Fruit fly (Drosophila melanogaster) whole organism, embryonic: ENCODE data around the gene CG14427.
A peak's percentile ranks its signal among the peaks of the same experiment; 100 is the strongest.

Experiments
- Atf3 ChIP-seq: fragments of 200-800 bp; sonication (Bioruptor generic); optimal IDR thresholded peaks from 3 replicates; lab custom pipeline; 2016; ENCODE audit warnings: missing biosample characterization, missing genetic modification characterization
- B-H1 ChIP-seq: fragments of 200-800 bp; sonication (Bioruptor generic); IDR thresholded peaks from 3 replicates; pipeline ENCODE4 v1.3.6; 2022; ENCODE audit warnings: missing biosample characterization, missing genetic modification characterization
- Bdp1 ChIP-seq: fragments of 200-800 bp; sonication (Bioruptor generic); optimal IDR thresholded peaks from 3 replicates; lab custom pipeline; 2016; ENCODE audit warnings: missing biosample characterization, missing genetic modification characterization
- CG12942 ChIP-seq: fragments of 200-800 bp; sonication (Bioruptor generic); optimal IDR thresholded peaks from 3 replicates; lab custom pipeline; 2016; ENCODE audit warnings: missing biosample characterization, missing genetic modification characterization
- CG13123 ChIP-seq: fragments of 200-800 bp; sonication (Bioruptor generic); optimal IDR thresholded peaks from 2 replicates; lab custom pipeline; 2016; ENCODE audit warnings: missing biosample characterization, missing genetic modification characterization
- CG14050 ChIP-seq: fragments of 200-800 bp; sonication (Bioruptor generic); IDR thresholded peaks from 3 replicates; pipeline ENCODE4 v1.3.6; 2022; ENCODE audit warnings: missing biosample characterization, missing genetic modification characterization
- CG15073 ChIP-seq: fragments of 200-800 bp; sonication (Bioruptor generic); optimal IDR thresholded peaks from 2 replicates; lab custom pipeline; 2016; ENCODE audit warnings: missing biosample characterization, missing genetic modification characterization
- CG15514 ChIP-seq: fragments of 200-800 bp; sonication (Bioruptor generic); optimal IDR thresholded peaks from 3 replicates; lab custom pipeline; 2017; ENCODE audit warnings: missing biosample characterization, missing genetic modification characterization, mild to moderate bottlenecking, moderate library complexity, missing genetic modification reagents
- CG30431 ChIP-seq: fragments of 200-800 bp; sonication (Bioruptor generic); optimal IDR thresholded peaks from 2 replicates; lab custom pipeline; 2017; ENCODE audit warnings: missing biosample characterization, missing genetic modification characterization
- CG33557 ChIP-seq: fragments of 200-800 bp; sonication (Bioruptor generic); optimal IDR thresholded peaks from 2 replicates; lab custom pipeline; 2019; ENCODE audit warnings: missing biosample characterization, mild to moderate bottlenecking, missing genetic modification characterization, moderate library complexity
- CG34376 ChIP-seq: fragments of 200-800 bp; sonication (Bioruptor generic); optimal IDR thresholded peaks from 2 replicates; lab custom pipeline; 2018; ENCODE audit warnings: missing biosample characterization, mild to moderate bottlenecking, missing genetic modification characterization
- CG4360 ChIP-seq: fragments of 200-800 bp; sonication (Bioruptor generic); IDR thresholded peaks from 2 replicates; pipeline ENCODE4 v1.3.6; 2022; ENCODE audit warnings: missing biosample characterization, missing genetic modification characterization
- CG5245 ChIP-seq: fragments of 200-800 bp; sonication (Bioruptor generic); optimal IDR thresholded peaks from 3 replicates; lab custom pipeline; 2016; ENCODE audit warnings: missing biosample characterization, missing genetic modification characterization
- CG6272 ChIP-seq: fragments of 200-800 bp; sonication (Bioruptor generic); IDR thresholded peaks from 2 replicates; pipeline ENCODE4 v1.3.6; 2022; ENCODE audit warnings: missing biosample characterization, missing genetic modification characterization
- CG6683 ChIP-seq: fragments of 200-800 bp; sonication (Bioruptor generic); optimal IDR thresholded peaks from 2 replicates; lab custom pipeline; 2017; ENCODE audit warnings: missing biosample characterization, mild to moderate bottlenecking, missing genetic modification characterization, missing genetic modification reagents
- CG6765 ChIP-seq: fragments of 200-800 bp; sonication (Bioruptor generic); optimal IDR thresholded peaks from 3 replicates; lab custom pipeline; 2017; ENCODE audit warnings: missing biosample characterization, mild to moderate bottlenecking, missing genetic modification characterization
- CG6854 ChIP-seq: fragments of 200-800 bp; sonication (Bioruptor generic); optimal IDR thresholded peaks from 3 replicates; lab custom pipeline; 2017; ENCODE audit warnings: missing biosample characterization, mild to moderate bottlenecking, missing genetic modification characterization
- CG9932 ChIP-seq: fragments of 200-800 bp; sonication (Bioruptor generic); IDR thresholded peaks from 2 replicates; pipeline ENCODE4 v1.3.6; 2022; ENCODE audit warnings: missing biosample characterization, missing genetic modification characterization
- CTCF ChIP-seq: fragments of 200-800 bp; sonication (Bioruptor generic); optimal IDR thresholded peaks from 2 replicates; lab custom pipeline; 2017; ENCODE audit warnings: missing biosample characterization, mild to moderate bottlenecking, missing genetic modification characterization, moderate library complexity
- D19B ChIP-seq: fragments of 200-800 bp; sonication (Bioruptor generic); optimal IDR thresholded peaks from 2 replicates; lab custom pipeline; 2017; ENCODE audit warnings: missing biosample characterization, mild to moderate bottlenecking, missing genetic modification characterization
- HLH4C ChIP-seq: fragments of 200-800 bp; sonication (Bioruptor generic); IDR thresholded peaks from 3 replicates; pipeline ENCODE4 v1.3.6; 2022; ENCODE audit warnings: missing biosample characterization, missing genetic modification characterization; ENCODE audit not compliant: partially characterized antibody
- Lpt ChIP-seq: fragments of >200 bp; optimal IDR thresholded peaks from 2 replicates; lab custom pipeline; 2018; ENCODE audit warnings: missing biosample characterization, missing genetic modification characterization
- NC2α ChIP-seq: fragments of 200-800 bp; sonication (Bioruptor generic); optimal IDR thresholded peaks from 2 replicates; lab custom pipeline; 2016; ENCODE audit warnings: missing biosample characterization, missing genetic modification characterization
- NK7.1 ChIP-seq: fragments of 200-800 bp; sonication (Bioruptor generic); optimal IDR thresholded peaks from 3 replicates; lab custom pipeline; 2016; ENCODE audit warnings: missing biosample characterization, missing genetic modification characterization
- Neu2 ChIP-seq: fragments of 200-800 bp; sonication (Bioruptor generic); optimal IDR thresholded peaks from 3 replicates; lab custom pipeline; 2016; ENCODE audit warnings: missing biosample characterization, missing genetic modification characterization, borderline replicate concordance
- Nf-YA ChIP-seq: fragments of 200-800 bp; sonication (Bioruptor generic); IDR thresholded peaks from 2 replicates; pipeline ENCODE4 v1.3.6; 2022; ENCODE audit warnings: missing biosample characterization, missing genetic modification characterization
- NfI ChIP-seq: fragments of 200-800 bp; sonication (Bioruptor generic); optimal IDR thresholded peaks from 3 replicates; lab custom pipeline; 2018; ENCODE audit warnings: missing biosample characterization, mild to moderate bottlenecking, missing genetic modification characterization, moderate library complexity
- Pdp1 ChIP-seq, 2 experiments: fragments of 200-800 bp; sonication (Bioruptor generic); optimal IDR thresholded peaks; 3 replicates each; lab custom pipeline; 2016; ENCODE audit warnings: missing biosample characterization in 2 of 2, missing genetic modification characterization in 2 of 2, mild to moderate bottlenecking in 1 of 2, moderate library complexity in 1 of 2
- Side ChIP-seq: fragments of 200-800 bp; sonication (Bioruptor generic); optimal IDR thresholded peaks from 2 replicates; lab custom pipeline; 2016; ENCODE audit warnings: missing biosample characterization, missing genetic modification characterization
- Sox100B ChIP-seq: fragments of 200-800 bp; sonication (Bioruptor generic); optimal IDR thresholded peaks from 3 replicates; lab custom pipeline; 2018; ENCODE audit warnings: missing biosample characterization, mild to moderate bottlenecking, missing genetic modification characterization
- Sry-δ ChIP-seq: fragments of 200-800 bp; sonication (Bioruptor generic); optimal IDR thresholded peaks from 2 replicates; lab custom pipeline; 2016; ENCODE audit warnings: missing biosample characterization, missing genetic modification characterization
- Ssrp ChIP-seq: fragments of 200-800 bp; sonication (Bioruptor generic); optimal IDR thresholded peaks from 2 replicates; lab custom pipeline; 2018; ENCODE audit warnings: missing biosample characterization, mild to moderate bottlenecking, missing genetic modification characterization, moderate library complexity
- Vsx1 ChIP-seq: fragments of 200-800 bp; sonication (Bioruptor generic); optimal IDR thresholded peaks from 2 replicates; lab custom pipeline; 2017; ENCODE audit warnings: missing biosample characterization, mild to moderate bottlenecking, missing genetic modification characterization, missing genetic modification reagents
- aop ChIP-seq: fragments of 200-800 bp; sonication (Bioruptor generic); IDR thresholded peaks from 2 replicates; pipeline ENCODE4 v1.3.6; 2022; ENCODE audit warnings: missing biosample characterization, missing genetic modification characterization
- ap ChIP-seq: fragments of 200-800 bp; sonication (Bioruptor generic); IDR thresholded peaks from 2 replicates; pipeline ENCODE4 v1.3.6; 2022; ENCODE audit warnings: missing biosample characterization, missing genetic modification characterization
- az2 ChIP-seq: fragments of 200-800 bp; sonication (Bioruptor generic); optimal IDR thresholded peaks from 3 replicates; lab custom pipeline; 2016; ENCODE audit warnings: missing biosample characterization, missing genetic modification characterization
- bcd ChIP-seq: fragments of 200-800 bp; sonication (Bioruptor generic); optimal IDR thresholded peaks from 2 replicates; lab custom pipeline; 2017; ENCODE audit warnings: missing biosample characterization, mild to moderate bottlenecking, missing genetic modification characterization
- btn ChIP-seq: fragments of 200-800 bp; sonication (Bioruptor generic); optimal IDR thresholded peaks from 2 replicates; lab custom pipeline; 2016; ENCODE audit warnings: missing biosample characterization, missing genetic modification characterization
- chn ChIP-seq: fragments of 200-800 bp; sonication (Bioruptor generic); optimal IDR thresholded peaks from 2 replicates; lab custom pipeline; 2016; ENCODE audit warnings: missing biosample characterization, missing genetic modification characterization
- croc ChIP-seq: fragments of 200-800 bp; sonication (Bioruptor generic); conservative IDR thresholded peaks from 3 replicates; pipeline ENCODE4 v1.3.6; 2022; ENCODE audit warnings: missing biosample characterization, missing genetic modification characterization
- exex ChIP-seq: fragments of 200-800 bp; sonication (Bioruptor generic); optimal IDR thresholded peaks from 4 replicates; lab custom pipeline; 2018; ENCODE audit warnings: missing biosample characterization, mild to moderate bottlenecking, missing genetic modification characterization, moderate library complexity
- eyg ChIP-seq: fragments of 200-800 bp; sonication (Bioruptor generic); optimal IDR thresholded peaks from 3 replicates; lab custom pipeline; 2016; ENCODE audit warnings: missing biosample characterization, missing genetic modification characterization
- fd64A ChIP-seq: fragments of 200-800 bp; sonication (Bioruptor generic); optimal IDR thresholded peaks from 3 replicates; lab custom pipeline; 2018; ENCODE audit warnings: missing biosample characterization, mild to moderate bottlenecking, missing genetic modification characterization
- ftz-f1 ChIP-seq: fragments of 200-800 bp; sonication (Bioruptor generic); optimal IDR thresholded peaks from 2 replicates; lab custom pipeline; 2016; ENCODE audit warnings: missing biosample characterization, missing genetic modification characterization
- gfzf ChIP-seq: fragments of 200-800 bp; sonication (Bioruptor generic); optimal IDR thresholded peaks from 2 replicates; lab custom pipeline; 2016; ENCODE audit warnings: missing biosample characterization, mild to moderate bottlenecking, missing genetic modification characterization, moderate library complexity
- inv ChIP-seq: fragments of 200-800 bp; sonication (Bioruptor generic); IDR thresholded peaks from 2 replicates; pipeline ENCODE4 v1.3.6; 2022; ENCODE audit warnings: missing biosample characterization, missing genetic modification characterization; ENCODE audit not compliant: partially characterized antibody
- lola ChIP-seq, 3 experiments: fragments of >200 bp in 2 of 3; fragments of 200-800 bp in 1 of 3; sonication (Bioruptor generic) in 1 of 3; optimal IDR thresholded peaks; 2 replicates each; lab custom pipeline; 2017 to 2019; ENCODE audit warnings: missing biosample characterization in 3 of 3, missing genetic modification characterization in 3 of 3, mild to moderate bottlenecking in 1 of 3, moderate library complexity in 1 of 3
- phol ChIP-seq: fragments of 200-800 bp; sonication (Bioruptor generic); optimal IDR thresholded peaks from 3 replicates; lab custom pipeline; 2018; ENCODE audit warnings: missing biosample characterization, mild to moderate bottlenecking, missing genetic modification characterization, moderate library complexity
- psq ChIP-seq: fragments of 200-800 bp; sonication (Bioruptor generic); optimal IDR thresholded peaks from 2 replicates; lab custom pipeline; 2017; ENCODE audit warnings: missing biosample characterization, missing genetic modification characterization
- sd ChIP-seq: fragments of 200-800 bp; sonication (Bioruptor generic); optimal IDR thresholded peaks from 3 replicates; lab custom pipeline; 2018; ENCODE audit warnings: missing biosample characterization, mild to moderate bottlenecking, missing genetic modification characterization, moderate library complexity
- stc ChIP-seq: fragments of 200-800 bp; sonication (Bioruptor generic); IDR thresholded peaks from 2 replicates; pipeline ENCODE4 v1.3.6; 2022; ENCODE audit warnings: missing biosample characterization, missing genetic modification characterization
- sug ChIP-seq: fragments of 200-800 bp; optimal IDR thresholded peaks from 2 replicates; lab custom pipeline; 2019; ENCODE audit warnings: missing biosample characterization, mild to moderate bottlenecking, missing genetic modification characterization, moderate library complexity

CG14427 gene

DNA sequence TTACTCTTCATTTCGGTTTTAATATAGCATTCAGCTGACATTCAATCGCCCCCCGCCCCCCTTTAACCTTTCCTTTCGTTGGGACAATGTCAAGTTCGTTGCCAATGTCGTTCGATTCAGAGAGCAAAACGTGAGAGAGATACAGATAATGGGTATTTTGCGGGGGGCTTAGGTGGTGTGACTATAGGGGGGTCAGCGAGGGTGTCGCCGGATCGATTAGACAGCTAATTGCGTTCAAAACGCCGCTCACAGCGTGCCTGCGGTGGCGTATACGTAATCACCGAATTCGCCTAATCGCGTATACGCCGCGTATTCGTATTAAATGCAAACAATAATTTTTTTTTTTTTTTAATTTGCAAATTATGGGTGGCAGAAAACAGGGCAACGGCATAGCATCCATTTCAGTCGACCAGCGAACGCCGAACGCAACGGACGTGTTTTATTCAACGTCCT, 28.6 kb downstream of the CG14427 start, which contains the start of gene CG4607 (continued):
- TF ChIP-seq Nf-YA (GFP tag; lab: Robert Waterston, UW) (no peak), CG6765 (GFP tag; lab: Kevin White, UChicago) (no peak), az2 (GFP tag; lab: Kevin White, UChicago) (no peak), CG12942 (GFP tag; lab: Kevin White, UChicago) (no peak), CG14050 (GFP tag; lab: Robert Waterston, UW) (no peak), sug (tag; lab: Kevin White, UChicago) (peak; percentile 94), Pdp1 (GFP tag; optimal IDR thresholded peaks at IDR 0.05; lab: Kevin White, UChicago) (peak in 1 of 2 experiments; percentile 36), CG4360 (GFP tag; lab: Robert Waterston, UW) (no peak), Ssrp (tag; lab: Kevin White, UChicago) (no peak), CG6854 (GFP tag; lab: Kevin White, UChicago) (no peak), Atf3 (GFP tag; lab: Kevin White, UChicago) (no peak), CTCF (no peak), croc (GFP tag; lab: Robert Waterston, UW) (no peak), HLH4C (GFP tag; lab: Robert Waterston, UW) (no peak), CG6683 (no peak), CG6272 (GFP tag; lab: Robert Waterston, UW) (no peak), CG13123 (GFP tag; lab: Kevin White, UChicago) (no peak), Side (GFP tag; lab: Kevin White, UChicago) (no peak), inv (GFP tag; lab: Robert Waterston, UW) (no peak), btn (GFP tag; lab: Kevin White, UChicago) (no peak), NC2α (GFP tag; lab: Kevin White, UChicago) (no peak), eyg (GFP tag; lab: Kevin White, UChicago) (no peak), B-H1 (GFP tag; lab: Robert Waterston, UW) (no peak), Bdp1 (GFP tag; lab: Kevin White, UChicago) (no peak), stc (GFP tag; lab: Robert Waterston, UW) (no peak), D19B (GFP tag; lab: Kevin White, UChicago) (peak; percentile 4), psq (GFP tag; lab: Kevin White, UChicago) (no peak), sd (tag; lab: Kevin White, UChicago) (no peak), Lpt (GFP tag; lab: Kevin White, UChicago) (no peak), phol (no peak), chn (no peak), CG15514 (no peak), Vsx1 (GFP tag; lab: Kevin White, UChicago) (no peak), Neu2 (GFP tag; lab: Kevin White, UChicago) (no peak), NfI (GFP tag; lab: Kevin White, UChicago) (no peak), CG15073 (no peak), exex (peak; percentile 44), gfzf (GFP tag; lab: Kevin White, UChicago) (no peak), CG5245 (GFP tag; lab: Kevin White, UChicago) (no peak), ftz-f1 (peak; percentile 68), CG33557 (GFP tag; lab: Kevin White, UChicago) (no peak), CG30431 (no peak), Sox100B (GFP tag; lab: Kevin White, UChicago) (no peak), ap (GFP tag; lab: Robert Waterston, UW) (no peak), bcd (no peak), aop (GFP tag; lab: Robert Waterston, UW) (no peak), CG9932 (GFP tag; lab: Robert Waterston, UW) (0 out of 2 replicates have a peak, but pooled peaks have one; percentile 33), Sry-δ (GFP tag; lab: Kevin White, UChicago) (no peak), lola (GFP tag; optimal IDR thresholded peaks at IDR 0.05; lab: Kevin White, UChicago) (no peak), CG34376 (peak; percentile 61), NK7.1 (GFP tag; lab: Kevin White, UChicago) (no peak), fd64A (GFP tag; lab: Kevin White, UChicago) (no peak)
